Worm (Caenorhabditis elegans) whole organism, L1 larva: ENCODE data around the gene rmd-3.

Experiments
- alr-1 ChIP-seq: fragments of 200-800 bp; sonication (Bioruptor generic); optimal IDR thresholded peaks from 2 replicates; lab custom pipeline; 2018; ENCODE audit warnings: borderline replicate concordance, mild to moderate bottlenecking, missing genetic modification characterization, missing compliant biosample characterization
- ama-1 ChIP-seq: fragments of 150-350 bp; optimal IDR thresholded peaks from 2 replicates; lab custom pipeline; 2014
- lsy-2 ChIP-seq, 2 experiments: fragments of 150-350 bp; optimal IDR thresholded peaks; 2 replicates each; lab custom pipeline; 2014; ENCODE audit warnings: missing biosample characterization in 2 of 2, missing genetic modification characterization in 2 of 2
- nhr-84 ChIP-seq: sonication (generic microtip); optimal IDR thresholded peaks from 2 replicates; lab custom pipeline; 2017; ENCODE audit warnings: missing biosample characterization, missing genetic modification characterization

DNA sequence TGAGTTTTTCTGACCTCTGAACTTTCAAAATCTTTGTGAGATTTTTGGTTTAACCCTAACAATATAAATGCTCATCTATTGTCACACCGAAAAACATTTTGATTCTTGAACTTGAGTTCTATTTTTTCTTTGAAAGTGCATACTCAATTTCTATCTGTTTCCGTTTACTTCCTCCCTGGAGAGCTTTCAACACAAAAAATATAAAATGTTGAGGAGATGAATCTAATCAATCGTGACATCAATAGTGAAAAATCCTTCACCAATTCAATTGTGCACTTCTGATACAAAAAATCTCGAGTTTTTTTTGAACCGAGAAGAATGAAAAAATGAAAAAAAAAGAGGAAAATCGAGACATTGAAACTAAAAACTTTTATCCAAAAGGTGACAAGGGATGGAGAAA is 22.3 kb upstream of the rmd-3 start:
- TF ChIP-seq lsy-2 (tag; optimal IDR thresholded peaks at IDR 0.05; lab: Kevin White, UChicago): no peak
- TF ChIP-seq alr-1 (tag; lab: Kevin White, UChicago): no peak
- TF ChIP-seq ama-1 (lab: Kevin White, UChicago): no peak
- TF ChIP-seq nhr-84 (tag; lab: Kevin White, UChicago): no peak
